Worm (Caenorhabditis elegans) whole organism, L4 larva: ENCODE results near the gene C13A2.12.

Source experiments
- Y48G9A.11 ChIP-seq: fragments of 200-800 bp; sonication (Bioruptor generic); IDR thresholded peaks from 2 replicates; pipeline ENCODE4 v1.3.6; 2022; ENCODE audit warnings: missing genetic modification reagents, missing genetic modification characterization, missing compliant biosample characterization
- aha-1 ChIP-seq: fragments of 150-350 bp; peaks from one replicate; lab custom pipeline; 2014; ENCODE audit warnings: missing biosample characterization, missing genetic modification characterization
- arid-1 ChIP-seq: fragments of 200-800 bp; sonication (Bioruptor generic); conservative IDR thresholded peaks from 2 replicates; pipeline ENCODE4 v1.3.6; 2022; ENCODE audit warnings: missing genetic modification reagents, missing genetic modification characterization, missing compliant biosample characterization
- ceh-28 ChIP-seq: fragments of 150-350 bp; optimal IDR thresholded peaks from 2 replicates; lab custom pipeline; 2014; ENCODE audit warnings: missing biosample characterization, missing genetic modification reagents, missing genetic modification characterization
- ctbp-1 ChIP-seq: fragments of 200-800 bp; sonication (Bioruptor generic); IDR thresholded peaks from 2 replicates; pipeline ENCODE4 v1.3.6; 2022; ENCODE audit warnings: missing genetic modification reagents, missing genetic modification characterization, missing compliant biosample characterization
- daf-12 ChIP-seq: fragments of 150-350 bp; optimal IDR thresholded peaks from 2 replicates; lab custom pipeline; 2014; ENCODE audit warnings: missing biosample characterization, missing genetic modification reagents, missing genetic modification characterization
- daf-16 ChIP-seq, 3 experiments: sonication (generic microtip); optimal IDR thresholded peaks; 2 replicates each; lab custom pipeline; 2016 to 2017; ENCODE audit warnings: missing genetic modification characterization in 3 of 3, missing genetic modification reagents in 3 of 3, mild to moderate bottlenecking in 2 of 3, missing compliant biosample characterization in 2 of 3, missing biosample characterization in 1 of 3, moderate library complexity in 1 of 3
- dpl-1 ChIP-seq: fragments of 150-350 bp; optimal IDR thresholded peaks from 2 replicates; lab custom pipeline; 2014; ENCODE audit warnings: missing biosample characterization, missing genetic modification reagents, missing genetic modification characterization
- hif-1 ChIP-seq, 2 experiments: sonication (generic microtip); optimal IDR thresholded peaks; 2 replicates each; lab custom pipeline; 2016 to 2017; ENCODE audit warnings: missing compliant biosample characterization in 2 of 2, missing genetic modification characterization in 2 of 2, missing genetic modification reagents in 2 of 2, missing genotype in 2 of 2, mild to moderate bottlenecking in 1 of 2
- hlh-11 ChIP-seq: fragments of 200-800 bp; sonication (Bioruptor generic); optimal IDR thresholded peaks from 2 replicates; lab custom pipeline; 2018; ENCODE audit warnings: mild to moderate bottlenecking, missing genetic modification characterization, missing compliant biosample characterization
- hlh-30 ChIP-seq: sonication (generic microtip); optimal IDR thresholded peaks from 2 replicates; lab custom pipeline; 2017; ENCODE audit warnings: antibody characterized with exemption, mild to moderate bottlenecking, missing genetic modification characterization, missing compliant biosample characterization; ENCODE audit not compliant: insufficient read depth
- hmg-1.1 ChIP-seq: fragments of 200-800 bp; sonication (Bioruptor generic); IDR thresholded peaks from 2 replicates; pipeline ENCODE4 v1.3.6; 2022; ENCODE audit warnings: missing genetic modification reagents, missing genetic modification characterization, missing compliant biosample characterization
- lin-38 ChIP-seq: fragments of 200-800 bp; sonication (Bioruptor generic); IDR thresholded peaks from 2 replicates; pipeline ENCODE4 v1.3.6; 2022; ENCODE audit warnings: missing genetic modification reagents, missing genetic modification characterization, missing compliant biosample characterization
- lir-3 ChIP-seq: sonication (generic microtip); optimal IDR thresholded peaks from 2 replicates; lab custom pipeline; 2016; ENCODE audit warnings: mild to moderate bottlenecking, missing genetic modification characterization, missing compliant biosample characterization
- lsy-2 ChIP-seq, 2 experiments: fragments of 150-350 bp in 1 of 2; sonication (generic microtip) in 1 of 2; optimal IDR thresholded peaks; 2 replicates each; lab custom pipeline; 2014 to 2017; ENCODE audit warnings: missing biosample characterization in 2 of 2, missing genetic modification characterization in 2 of 2
- madf-9 ChIP-seq: fragments of 200-800 bp; sonication (Bioruptor generic); conservative IDR thresholded peaks from 2 replicates; pipeline ENCODE4 v1.3.6; 2022; ENCODE audit warnings: missing genetic modification reagents, missing genetic modification characterization, missing compliant biosample characterization
- mdl-1 ChIP-seq, 2 experiments: fragments of 150-350 bp in 1 of 2; sonication (generic microtip) in 1 of 2; optimal IDR thresholded peaks; 2 replicates each; lab custom pipeline; 2014 to 2017; ENCODE audit warnings: missing biosample characterization in 2 of 2, missing genetic modification characterization in 2 of 2
- mes-2 ChIP-seq: sonication (generic microtip); optimal IDR thresholded peaks from 2 replicates; lab custom pipeline; 2016; ENCODE audit warnings: missing genotype, mild to moderate bottlenecking, missing genetic modification characterization, missing compliant biosample characterization; ENCODE audit not compliant: poor library complexity, severe bottlenecking
- mxl-3 ChIP-seq: fragments of 200-800 bp; sonication (Bioruptor generic); optimal IDR thresholded peaks from 2 replicates; lab custom pipeline; 2018; ENCODE audit warnings: mild to moderate bottlenecking, missing genetic modification characterization, missing compliant biosample characterization
- nhr-28 ChIP-seq: fragments of 150-350 bp; optimal IDR thresholded peaks from 2 replicates; lab custom pipeline; 2014; ENCODE audit warnings: missing biosample characterization, missing genetic modification characterization
- nhr-41 ChIP-seq: fragments of 200-800 bp; sonication (Bioruptor generic); IDR thresholded peaks from 2 replicates; pipeline ENCODE4 v1.3.6; 2022; ENCODE audit warnings: missing genetic modification reagents, missing genetic modification characterization, missing compliant biosample characterization
- nhr-6 ChIP-seq: fragments of 150-350 bp; optimal IDR thresholded peaks from 2 replicates; lab custom pipeline; 2014; ENCODE audit warnings: missing biosample characterization, missing genetic modification characterization
- nhr-76 ChIP-seq: fragments of 150-350 bp; optimal IDR thresholded peaks from 2 replicates; lab custom pipeline; 2014; ENCODE audit warnings: missing biosample characterization, missing genetic modification characterization
- pqm-1 ChIP-seq: sonication (generic microtip); optimal IDR thresholded peaks from 2 replicates; lab custom pipeline; 2017; ENCODE audit warnings: missing biosample characterization, missing genetic modification characterization
- rbr-2 ChIP-seq: sonication (generic microtip); optimal IDR thresholded peaks from 2 replicates; lab custom pipeline; 2016; ENCODE audit warnings: missing genotype, missing genetic modification characterization, missing compliant biosample characterization
- set-16 ChIP-seq: fragments of 200-800 bp; sonication (Bioruptor generic); IDR thresholded peaks from 2 replicates; pipeline ENCODE4 v1.3.6; 2022; ENCODE audit warnings: missing genetic modification reagents, missing genetic modification characterization, missing compliant biosample characterization
- unc-130 ChIP-seq: sonication (generic microtip); optimal IDR thresholded peaks from 2 replicates; lab custom pipeline; 2016; ENCODE audit warnings: missing genetic modification reagents, missing genetic modification characterization, missing compliant biosample characterization
- unc-62 ChIP-seq, 3 experiments: fragments of 150-350 bp in 1 of 3; sonication (generic microtip); optimal IDR thresholded peaks in 2 of 3; peaks in 1 of 3; 1 replicate in 1 of 3; 2 replicates in 2 of 3; lab custom pipeline; 2014 to 2017; ENCODE audit warnings: missing biosample characterization in 3 of 3, missing genetic modification characterization in 3 of 3, missing genetic modification reagents in 3 of 3, missing genotype in 1 of 3
- zip-2 ChIP-seq: fragments of 150-350 bp; optimal IDR thresholded peaks from 2 replicates; lab custom pipeline; 2014; ENCODE audit warnings: missing biosample characterization, missing genetic modification characterization

Gene C13A2.12

DNA sequence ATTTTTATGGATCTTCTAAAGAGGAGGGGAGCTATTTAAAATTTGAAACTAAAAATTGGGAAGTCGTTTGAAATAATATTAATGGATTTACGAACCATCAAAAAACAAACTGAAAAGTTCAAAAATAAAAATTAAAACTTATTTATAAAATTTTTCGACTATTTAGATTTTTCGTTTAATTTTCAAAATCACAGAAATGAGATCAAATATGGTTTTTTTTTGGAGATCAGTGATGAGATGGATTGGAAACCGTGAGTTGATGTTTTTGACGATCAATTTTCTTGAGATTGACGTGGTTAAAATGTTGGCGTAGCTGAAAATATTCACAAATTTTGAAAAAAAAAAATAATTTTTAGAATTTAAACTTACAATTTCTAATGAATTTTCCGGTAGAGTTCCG lies 40.1 kb upstream of the C13A2.12 start, which contains the start of gene C13F10.5:
C13F10.5 (minus strand) TSS at position 101 of the 400 bp plus-strand sequence.
- TF ChIP-seq Y48G9A.11 (GFP tag; lab: Robert Waterston, UW), result no peak
- TF ChIP-seq aha-1, result peak; percentile 42
- TF ChIP-seq, all 104 proteins: peak for 1

DNA sequence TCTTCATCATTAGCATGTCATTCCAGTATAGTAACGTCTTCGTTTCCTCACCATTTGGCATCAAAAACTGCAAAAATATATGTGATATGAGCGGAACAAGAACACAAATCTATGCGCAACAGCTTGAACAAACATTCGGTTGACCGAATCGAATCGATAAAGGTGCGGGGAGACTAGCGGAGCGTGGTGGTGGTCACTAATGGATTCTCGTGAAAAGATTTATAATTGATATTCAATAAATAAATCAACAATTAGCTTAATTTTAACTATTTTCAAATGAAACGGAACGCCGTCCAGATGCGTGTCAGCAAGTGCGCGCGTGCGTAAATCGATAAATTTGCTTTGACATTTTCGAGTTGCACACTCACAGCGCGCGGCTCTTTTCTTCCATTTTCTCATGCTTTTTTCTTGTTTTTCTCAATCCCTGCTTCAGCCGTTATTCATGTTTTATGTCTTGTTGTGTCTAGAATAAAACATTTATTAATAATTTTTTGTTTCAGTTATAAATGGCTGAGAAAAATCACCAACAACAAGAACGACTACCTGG lies 38.0 kb upstream of the C13A2.12 start, which contains the start of the genes C13F10.8, C13F10.6 and kxd-1:
C13F10.8 (minus strand) TSS at position 51 of the 547 bp plus-strand sequence.
C13F10.6 (minus strand) TSS at position 67 of the 547 bp plus-strand sequence.
kxd-1 (plus strand) TSS at position 497 of the 547 bp plus-strand sequence.
- TF ChIP-seq ctbp-1 (GFP tag; lab: Robert Waterston, UW) (no peak), hlh-30 (tag; lab: Kevin White, UChicago) (peak; percentile 36), nhr-6 (peak; percentile 37), hlh-11 (tag; lab: Kevin White, UChicago) (peak; percentile 4), daf-12 (tag; lab: Kevin White, UChicago) (no peak), dpl-1 (GFP tag; lab: Kevin White, UChicago) (peak; percentile 5), set-16 (no peak), hmg-1.1 (peak; percentile 35; the same call in 1 of the 2 replicates), daf-16 (GFP tag; optimal IDR thresholded peaks at IDR 0.05; lab: Kevin White, UChicago) (no peak), daf-16 (tag; optimal IDR thresholded peaks at IDR 0.05; lab: Kevin White, UChicago) (no peak), arid-1 (GFP tag; lab: Robert Waterston, UW) (no peak), lin-38 (GFP tag; lab: Robert Waterston, UW) (0 out of 2 replicates have a peak, but pooled peaks have one; percentile 15), unc-62 (GFP tag; optimal IDR thresholded peaks at IDR 0.05 in 1 of 2; lab: Kevin White, UChicago) (peak in 1 of 2 experiments; percentile 32), unc-62 (tag; optimal IDR thresholded peaks at IDR 0.05; lab: Kevin White, UChicago) (no peak), madf-9 (GFP tag; lab: Robert Waterston, UW) (no peak), lsy-2 (tag; optimal IDR thresholded peaks at IDR 0.05; lab: Kevin White, UChicago) (peak in 1 of 2 experiments; percentile 35), pqm-1 (tag; lab: Kevin White, UChicago) (no peak)

- no peak for TF ChIP-seq nhr-6
- TF ChIP-seq ceh-28 (tag; lab: Kevin White, UChicago), result peak; percentile 25
- no peak for TF ChIP-seq zip-2 (tag; lab: Kevin White, UChicago)
- no peak for TF ChIP-seq rbr-2
- TF ChIP-seq, all 104 proteins: peak for 1
Measured at ce11 chrV:7223152-7223551, 35.9 kb upstream of the C13A2.12 start, which contains the start of gene C13F10.7. C13F10.7 (minus strand) TSS chrV:7223252.

ce11 chrV:7223941-7224340 lies 35.1 kb upstream of the C13A2.12 start, which contains the start of gene C13F10.1:
C13F10.1 (plus strand) TSS chrV:7224078.
- peak in 1 of 2 experiments; percentile 54 for TF ChIP-seq unc-62 (GFP tag; optimal IDR thresholded peaks at IDR 0.05 in 1 of 2; lab: Kevin White, UChicago)
- no peak for TF ChIP-seq unc-62 (tag; optimal IDR thresholded peaks at IDR 0.05; lab: Kevin White, UChicago)
- peak; percentile 20 for TF ChIP-seq mes-2 (tag; lab: Kevin White, UChicago)
- peak; percentile 4 for TF ChIP-seq hlh-30 (tag; lab: Kevin White, UChicago)
- no peak for TF ChIP-seq lir-3 (tag; lab: Kevin White, UChicago)
- TF ChIP-seq nhr-76 (tag; lab: Kevin White, UChicago), result no peak

ce11 chrV:7224353-7224752 lies 34.7 kb upstream of the C13A2.12 start:
- TF ChIP-seq unc-62 (GFP tag; optimal IDR thresholded peaks at IDR 0.05 in 1 of 2; lab: Kevin White, UChicago) (peak in 1 of 2 experiments; percentile 60), unc-62 (tag; optimal IDR thresholded peaks at IDR 0.05; lab: Kevin White, UChicago) (no peak), set-16 (no peak)

ce11 chrV:7224947-7225346 lies 34.1 kb upstream of the C13A2.12 start, which contains the start of gene fkb-3:
fkb-3 (plus strand) TSS chrV:7225223.
- TF ChIP-seq hif-1 (tag; optimal IDR thresholded peaks at IDR 0.05; lab: Kevin White, UChicago), result no peak
- TF ChIP-seq mdl-1 (tag; optimal IDR thresholded peaks at IDR 0.05; lab: Kevin White, UChicago), result peak in 1 of 2 experiments; percentile 48
- peak; percentile 20 for TF ChIP-seq nhr-28 (tag; lab: Kevin White, UChicago)
- no peak for TF ChIP-seq nhr-41 (GFP tag; lab: Robert Waterston, UW)
- no peak for TF ChIP-seq unc-130 (GFP tag; lab: Kevin White, UChicago)
- peak; percentile 25 for TF ChIP-seq mxl-3 (GFP tag; lab: Kevin White, UChicago)
